Worm (Caenorhabditis elegans): ENCODE data around the gene akt-1.

The akt-1 gene

DNA sequence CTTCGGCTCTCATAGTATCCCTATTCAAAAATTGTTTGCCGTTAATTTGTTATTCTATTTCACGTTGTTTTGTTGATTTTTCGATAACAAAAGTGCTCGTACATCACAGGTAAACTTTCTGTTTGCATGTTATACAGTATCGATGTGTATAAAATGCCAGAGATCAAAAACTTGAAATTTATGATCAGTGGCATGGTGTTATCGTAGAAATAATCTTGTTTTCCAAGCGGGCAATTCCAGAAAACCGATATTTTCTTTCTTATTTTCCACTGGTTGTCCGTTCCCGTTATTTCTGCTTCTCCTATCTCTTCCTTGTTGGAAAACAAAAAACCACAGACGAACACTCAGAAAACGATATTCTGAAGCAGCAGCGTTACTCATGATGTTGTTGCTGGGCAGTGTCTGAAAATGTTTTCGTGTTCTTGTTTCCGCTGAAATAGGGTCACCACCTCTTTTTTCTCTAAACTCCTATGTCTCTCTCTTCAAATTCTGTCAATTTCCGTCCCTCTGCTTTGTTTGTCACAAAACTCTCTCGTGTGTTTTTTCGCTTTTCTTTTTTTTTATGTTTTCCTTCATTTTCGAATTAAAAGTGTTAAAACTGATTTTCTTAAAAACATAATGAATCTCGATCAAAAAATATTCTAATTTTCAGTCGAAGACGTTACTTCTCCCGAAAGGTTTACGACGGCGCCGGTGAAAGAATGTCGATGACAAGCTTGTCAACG, at the start of gene akt-1:
Gene akt-1, plus strand, starts transcription at position 651 of the 725 bp plus-strand sequence.
- TF ChIP-seq nhr-77 (tag; optimal IDR thresholded peaks at IDR 0.05) (no peak), ceh-16 (tag; optimal IDR thresholded peaks at IDR 0.05) (no peak), unc-55 (GFP tag; optimal IDR thresholded peaks at IDR 0.05) (no peak), mab-5 (tag; optimal IDR thresholded peaks at IDR 0.05) (no peak), nhr-25 (tag; optimal IDR thresholded peaks at IDR 0.05) (no peak), ztf-1 (GFP tag; conservative IDR thresholded peaks at IDR 0.05) (no peak), elt-1 (tag; optimal IDR thresholded peaks at IDR 0.05) (no peak), elt-3 (tag; optimal IDR thresholded peaks at IDR 0.05) (no peak), Y55F3AM.14 (GFP tag; optimal IDR thresholded peaks at IDR 0.05) (no peak), nhr-21 (tag; optimal IDR thresholded peaks at IDR 0.05) (no peak), lsy-2 (tag; optimal IDR thresholded peaks at IDR 0.05) (no peak), ztf-4 (tag; optimal IDR thresholded peaks at IDR 0.05) (no peak), mbf-1 (tag; optimal IDR thresholded peaks at IDR 0.05) (no peak), sma-3 (GFP tag; optimal IDR thresholded peaks at IDR 0.05) (no peak), dmd-4 (tag; optimal IDR thresholded peaks at IDR 0.05) (no peak), F13H6.1 (tag; optimal IDR thresholded peaks at IDR 0.05) (no peak), egl-27 (tag; optimal IDR thresholded peaks at IDR 0.05) (no peak), sem-4 (tag; optimal IDR thresholded peaks at IDR 0.05) (no peak), nhr-10 (tag; optimal IDR thresholded peaks at IDR 0.05) (no peak)

DNA sequence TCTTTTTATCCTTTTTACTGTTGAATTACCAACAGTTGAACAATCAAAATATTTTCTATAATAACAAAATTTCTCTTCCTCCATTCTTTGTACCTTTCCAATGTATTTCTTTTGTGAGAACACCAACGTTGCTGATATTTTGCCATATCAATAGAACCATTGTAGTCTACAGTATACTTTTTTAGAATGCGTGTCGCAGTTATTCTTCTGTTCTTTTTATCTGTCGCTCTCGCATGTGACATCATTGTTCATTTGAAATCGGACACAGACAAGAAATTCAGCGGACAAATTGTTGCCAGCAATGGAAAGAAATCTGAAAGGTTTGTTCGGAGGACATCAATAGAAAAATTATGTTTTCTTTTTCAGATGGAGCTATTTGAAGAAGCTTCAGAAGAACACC, 46.8 kb upstream of the akt-1 start, which contains the start of gene ZK856.7:
Gene ZK856.7, plus strand, starts transcription at position 186 of the 400 bp plus-strand sequence.
- TF ChIP-seq snpc-4 (tag; optimal IDR thresholded peaks at IDR 0.05) (no peak), zag-1 (tag; optimal IDR thresholded peaks at IDR 0.05) (no peak), elt-3 (tag; optimal IDR thresholded peaks at IDR 0.05) (no peak), unc-55 (GFP tag; optimal IDR thresholded peaks at IDR 0.05) (no peak), lin-39 (tag; optimal IDR thresholded peaks at IDR 0.05) (no peak), ama-1 (optimal IDR thresholded peaks at IDR 0.05) (no peak), crh-2 (tag; optimal IDR thresholded peaks at IDR 0.05) (peak; percentile 37), lsy-2 (tag; optimal IDR thresholded peaks at IDR 0.05) (peak in 1 of 2 experiments; percentile 11), nhr-25 (tag; optimal IDR thresholded peaks at IDR 0.05) (peak; percentile 25)

DNA sequence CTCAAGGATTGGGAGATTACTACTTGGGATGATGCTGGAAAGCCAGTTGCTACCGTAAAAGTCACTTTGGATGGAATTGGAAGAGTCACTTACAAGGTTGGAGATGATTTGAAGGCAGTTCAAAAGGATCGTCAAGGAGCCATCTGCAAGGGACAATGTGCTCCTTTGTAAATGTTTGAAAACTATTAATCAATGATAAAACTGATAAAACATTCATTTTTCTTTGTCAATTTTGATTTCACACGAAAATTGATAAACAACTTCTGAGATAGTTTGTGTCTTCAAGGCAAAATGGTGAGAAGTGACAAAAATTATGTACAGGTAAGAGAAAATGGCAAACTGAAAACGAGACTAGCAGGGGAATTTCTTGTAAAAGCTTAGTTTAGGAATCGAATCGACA, 46.4 kb upstream of the akt-1 start:
- TF ChIP-seq snpc-4 (tag; optimal IDR thresholded peaks at IDR 0.05) = no peak

DNA sequence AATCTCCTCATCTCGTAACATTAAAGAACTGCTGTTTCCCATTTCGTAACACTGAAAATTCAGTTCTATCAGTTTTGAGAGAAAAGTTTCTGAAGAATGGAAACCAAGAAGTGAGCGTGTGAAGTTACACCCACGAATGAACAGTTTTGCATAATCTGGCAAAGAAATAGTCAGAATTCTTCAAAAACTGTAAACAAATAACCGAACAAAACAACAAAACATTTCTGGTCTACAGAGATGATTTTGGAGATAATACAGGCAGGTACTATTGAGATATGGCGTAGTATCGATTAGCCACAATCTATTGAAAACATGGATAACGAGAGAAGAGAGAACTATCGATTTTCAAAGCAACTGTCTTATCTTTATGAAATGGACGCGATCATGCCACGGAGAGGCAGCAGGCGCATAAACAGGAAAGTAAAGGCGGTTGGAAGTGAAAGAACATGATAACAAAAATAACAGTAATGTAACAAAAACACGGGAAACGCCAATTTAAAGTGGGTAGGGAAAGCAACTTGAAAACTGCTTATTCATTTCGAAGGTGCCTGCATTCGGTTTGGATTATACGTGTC, 45.2 kb upstream of the akt-1 start, which contains the start of gene chpf-1:
Gene chpf-1, minus strand, starts transcription at position 51 of the 575 bp plus-strand sequence.
- TF ChIP-seq sma-9 (GFP tag; optimal IDR thresholded peaks at IDR 0.05) (peak; percentile 2), sma-9 (tag; optimal IDR thresholded peaks at IDR 0.05) (no peak), blmp-1 (tag; optimal IDR thresholded peaks at IDR 0.05; ENCODE audit: insufficient read depth) (peak; percentile 59), ZK546.5 (tag; optimal IDR thresholded peaks at IDR 0.05) (no peak), nhr-129 (tag; optimal IDR thresholded peaks at IDR 0.05) (peak; percentile 14), ama-1 (optimal IDR thresholded peaks at IDR 0.05) (peak; percentile 17), crh-2 (tag; optimal IDR thresholded peaks at IDR 0.05) (peak; percentile 76), lin-11 (tag; optimal IDR thresholded peaks at IDR 0.05) (no peak), lsy-2 (tag; optimal IDR thresholded peaks at IDR 0.05) (peak in 1 of 2 experiments; percentile 0), alr-1 (tag; optimal IDR thresholded peaks at IDR 0.05) (no peak), fos-1 (tag; optimal IDR thresholded peaks at IDR 0.05) (peak; percentile 70), lin-13 (GFP tag; optimal IDR thresholded peaks at IDR 0.05) (no peak)

DNA sequence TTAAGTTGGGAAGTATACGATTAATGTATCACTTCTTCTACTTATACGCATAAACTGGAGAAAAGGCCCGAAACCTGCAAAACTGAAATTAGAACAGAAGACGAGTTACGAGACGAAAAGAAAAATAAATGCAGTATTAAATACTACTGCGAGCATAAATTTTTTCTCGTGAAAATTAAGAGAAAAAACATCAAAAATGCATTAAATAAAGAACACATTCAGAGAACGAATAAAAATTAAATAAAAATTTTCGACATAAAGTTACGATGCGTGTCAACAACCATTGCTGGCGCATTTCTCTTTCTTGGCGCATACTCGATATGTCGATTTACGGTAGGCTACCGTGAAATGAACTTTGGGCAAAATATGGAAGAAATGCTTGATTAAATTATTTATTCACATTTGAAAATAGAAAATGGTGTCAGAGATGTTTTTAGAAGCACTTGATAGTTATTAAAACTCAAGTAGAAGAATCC, 43.8 kb upstream of the akt-1 start, which contains the start of the genes ZK856.19 and ZK856.11:
Gene ZK856.19, minus strand, starts transcription at position 51 of the 476 bp plus-strand sequence.
Gene ZK856.11, minus strand, starts transcription at position 76 of the 476 bp plus-strand sequence.
- TF ChIP-seq ama-1 (optimal IDR thresholded peaks at IDR 0.05) = peak; percentile 25
- TF ChIP-seq crh-2 (tag; optimal IDR thresholded peaks at IDR 0.05) = peak; percentile 76
- TF ChIP-seq R02D3.7 (tag; optimal IDR thresholded peaks at IDR 0.05) = peak; percentile 52
- no peak for TF ChIP-seq ztf-1 (GFP tag; conservative IDR thresholded peaks at IDR 0.05)
- peak; percentile 21 for TF ChIP-seq sem-4 (tag; optimal IDR thresholded peaks at IDR 0.05)
- TF ChIP-seq lsy-2 (tag; optimal IDR thresholded peaks at IDR 0.05) = peak; percentile 67 to 89
- TF ChIP-seq unc-55 (GFP tag; optimal IDR thresholded peaks at IDR 0.05) = peak; percentile 72
- TF ChIP-seq nhr-21 (tag; optimal IDR thresholded peaks at IDR 0.05) = peak; percentile 41
- peak; percentile 66 for TF ChIP-seq nhr-25 (tag; optimal IDR thresholded peaks at IDR 0.05)
- peak; percentile 51 for TF ChIP-seq lin-13 (GFP tag; optimal IDR thresholded peaks at IDR 0.05)
- TF ChIP-seq Y55F3AM.14 (GFP tag; optimal IDR thresholded peaks at IDR 0.05) = no peak
- peak; percentile 43 for TF ChIP-seq nhr-129 (tag; optimal IDR thresholded peaks at IDR 0.05)
- TF ChIP-seq sma-9 (GFP tag; optimal IDR thresholded peaks at IDR 0.05) = peak; percentile 41
- no peak for TF ChIP-seq sma-9 (tag; optimal IDR thresholded peaks at IDR 0.05)
- TF ChIP-seq sma-3 (GFP tag; optimal IDR thresholded peaks at IDR 0.05) = peak; percentile 62
- no peak for TF ChIP-seq nhr-10 (tag; optimal IDR thresholded peaks at IDR 0.05)
- TF ChIP-seq gmeb-1 (tag; optimal IDR thresholded peaks at IDR 0.05) = peak; percentile 80
- TF ChIP-seq C34F6.9 (tag; optimal IDR thresholded peaks at IDR 0.05) = peak; percentile 86
- no peak for TF ChIP-seq egl-27 (tag; optimal IDR thresholded peaks at IDR 0.05)
- peak; percentile 37 for TF ChIP-seq mab-5 (tag; optimal IDR thresholded peaks at IDR 0.05)
- no peak for TF ChIP-seq aly-2 (tag; optimal IDR thresholded peaks at IDR 0.05)

Data from whole organism, L2 larva.